Worm (Caenorhabditis elegans): Measurements from ENCODE around the gene ufd-3.

Gene ufd-3

DNA sequence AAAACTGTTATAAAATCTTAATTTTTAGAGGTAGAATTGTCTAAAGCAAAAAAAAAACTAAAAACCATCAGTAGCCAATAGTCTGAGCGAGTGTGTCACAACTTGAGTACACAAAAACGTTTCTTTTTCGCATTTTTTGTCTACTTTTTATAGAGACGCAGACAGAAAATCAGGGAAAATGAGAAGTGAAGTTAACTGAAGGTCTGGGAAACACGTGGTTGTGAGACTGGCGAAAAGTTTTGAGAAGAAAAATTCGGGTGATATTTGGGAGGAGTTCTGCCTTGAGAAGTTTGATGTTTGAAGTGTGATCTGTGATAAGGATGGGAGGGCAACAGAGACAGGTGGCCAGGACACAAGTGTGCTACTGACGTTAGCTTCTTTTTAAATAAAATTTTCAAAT lies 2.9 kb upstream of the ufd-3 start (continued):
- TF ChIP-seq unc-130 (tag; optimal IDR thresholded peaks at IDR 0.05) (peak; percentile 60), C04F5.9 (tag; optimal IDR thresholded peaks at IDR 0.05) (peak; percentile 20), nhr-20 (tag; optimal IDR thresholded peaks at IDR 0.05) (peak; percentile 94), skn-1 (tag; optimal IDR thresholded peaks at IDR 0.05) (peak; percentile 51), nhr-12 (tag; optimal IDR thresholded peaks at IDR 0.05) (no peak), grh-1 (GFP tag; IDR thresholded peaks at IDR 0.05) (0 out of 2 replicates have a peak, but pooled peaks have one; percentile 8), mef-2 (tag; optimal IDR thresholded peaks at IDR 0.05) (no peak), xbp-1 (tag; optimal IDR thresholded peaks at IDR 0.05) (peak; percentile 50), nhr-47 (tag; optimal IDR thresholded peaks at IDR 0.05) (peak; percentile 75), ets-5 (GFP tag; IDR thresholded peaks at IDR 0.05) (no peak), egl-27 (tag; optimal IDR thresholded peaks at IDR 0.05) (peak; percentile 11 to 75), hlh-4 (tag; optimal IDR thresholded peaks at IDR 0.05) (no peak), jun-1 (tag; optimal IDR thresholded peaks at IDR 0.05) (no peak), F16B12.6 (tag; optimal IDR thresholded peaks at IDR 0.05) (no peak), sptf-1 (tag; optimal IDR thresholded peaks at IDR 0.05) (no peak), ama-1 (optimal IDR thresholded peaks at IDR 0.05) (peak; percentile 41), zip-4 (GFP tag; optimal IDR thresholded peaks at IDR 0.05) (no peak), pax-3 (tag; optimal IDR thresholded peaks at IDR 0.05) (no peak), hpl-2 (GFP tag; optimal IDR thresholded peaks at IDR 0.05) (no peak), sox-4 (tag; optimal IDR thresholded peaks at IDR 0.05) (no peak), mab-9 (GFP tag; IDR thresholded peaks at IDR 0.05) (no peak), nhr-19 (GFP tag; conservative IDR thresholded peaks at IDR 0.05) (peak; percentile 83), lir-3 (tag; optimal IDR thresholded peaks at IDR 0.05; ENCODE audit: poor library complexity) (peak; percentile 66), tbx-2 (tag; optimal IDR thresholded peaks at IDR 0.05) (peak; percentile 80), dsc-1 (tag; optimal IDR thresholded peaks at IDR 0.05) (peak; percentile 43), mep-1 (tag; optimal IDR thresholded peaks at IDR 0.05) (peak; percentile 87), irx-1 (tag; optimal IDR thresholded peaks at IDR 0.05) (peak; percentile 34), nhr-77 (tag; optimal IDR thresholded peaks at IDR 0.05) (peak; percentile 78), snpc-4 (tag; optimal IDR thresholded peaks at IDR 0.05) (peak; percentile 40), nhr-71 (tag; optimal IDR thresholded peaks at IDR 0.05) (peak; percentile 97), efl-3 (GFP tag; optimal IDR thresholded peaks at IDR 0.05) (no peak), ztf-11 (tag; optimal IDR thresholded peaks at IDR 0.05) (no peak), ztf-4 (tag; optimal IDR thresholded peaks at IDR 0.05) (peak; percentile 60), unc-98 (GFP tag; IDR thresholded peaks at IDR 0.05) (no peak; the same call in 1 of the 2 replicates), nhr-28 (tag; optimal IDR thresholded peaks at IDR 0.05) (no peak), lin-35 (GFP tag; optimal IDR thresholded peaks at IDR 0.05) (peak; percentile 75 to 87), ceh-88 (GFP tag; IDR thresholded peaks at IDR 0.05) (no peak), aha-1 (tag; optimal IDR thresholded peaks at IDR 0.05) (no peak), elt-3 (tag; optimal IDR thresholded peaks at IDR 0.05) (peak in 3 of 6 experiments; percentile 70 to 98 (median 75)), nhr-11 (tag; optimal IDR thresholded peaks at IDR 0.05) (peak; percentile 88), hlh-17 (GFP tag; optimal IDR thresholded peaks at IDR 0.05; ENCODE audit: borderline replicate concordance) (no peak), alr-1 (tag; optimal IDR thresholded peaks at IDR 0.05; ENCODE audit: borderline replicate concordance) (no peak), lin-13 (GFP tag; optimal IDR thresholded peaks at IDR 0.05) (peak; percentile 83), lsy-2 (tag; optimal IDR thresholded peaks at IDR 0.05) (peak; percentile 80 to 89), vab-15 (tag; optimal IDR thresholded peaks at IDR 0.05) (no peak), aly-2 (tag; optimal IDR thresholded peaks at IDR 0.05) (no peak), pqm-1 (tag; optimal IDR thresholded peaks at IDR 0.05) (no peak), ceh-8 (GFP tag; optimal IDR thresholded peaks at IDR 0.05) (no peak), ces-1 (GFP tag; optimal IDR thresholded peaks at IDR 0.05) (no peak)
